Worm (Caenorhabditis elegans) whole organism, young adult: Measurements from ENCODE around the gene jmjd-3.3.

Source experiments
- F57A8.1 ChIP-seq: fragments of 200-800 bp; sonication (Bioruptor generic); optimal IDR thresholded peaks from 2 replicates; lab custom pipeline; 2018; ENCODE audit warnings: mild to moderate bottlenecking, missing genetic modification characterization, moderate library complexity, missing compliant biosample characterization
- T07F8.4 ChIP-seq: sonication (generic microtip); optimal IDR thresholded peaks from 2 replicates; lab custom pipeline; 2016; ENCODE audit warnings: mild to moderate bottlenecking, missing genetic modification characterization, moderate library complexity, missing compliant biosample characterization
- Y53F4B.3 ChIP-seq: fragments of 200-800 bp; sonication (Bioruptor generic); IDR thresholded peaks from 2 replicates; pipeline ENCODE4 v1.3.6; 2022; ENCODE audit warnings: missing genetic modification reagents, missing genetic modification characterization, missing compliant biosample characterization
- Y79H2A.3 ChIP-seq: fragments of 200-800 bp; sonication (Bioruptor generic); conservative IDR thresholded peaks from 2 replicates; pipeline ENCODE4 v1.3.6; 2022; ENCODE audit warnings: missing genetic modification reagents, missing genetic modification characterization, missing compliant biosample characterization
- cebp-2 ChIP-seq: fragments of 200-800 bp; sonication (Bioruptor generic); IDR thresholded peaks from 2 replicates; pipeline ENCODE4 v1.3.6; 2022; ENCODE audit warnings: missing genetic modification characterization, missing compliant biosample characterization
- gei-17 ChIP-seq: fragments of 200-800 bp; sonication (Bioruptor generic); optimal IDR thresholded peaks from 2 replicates; lab custom pipeline; 2018; ENCODE audit warnings: mild to moderate bottlenecking, missing genetic modification characterization, missing compliant biosample characterization
- rcor-1 ChIP-seq: fragments of 200-800 bp; sonication (Bioruptor generic); IDR thresholded peaks from 2 replicates; pipeline ENCODE4 v1.3.6; 2022; ENCODE audit warnings: missing genetic modification reagents, missing genetic modification characterization, missing compliant biosample characterization

DNA sequence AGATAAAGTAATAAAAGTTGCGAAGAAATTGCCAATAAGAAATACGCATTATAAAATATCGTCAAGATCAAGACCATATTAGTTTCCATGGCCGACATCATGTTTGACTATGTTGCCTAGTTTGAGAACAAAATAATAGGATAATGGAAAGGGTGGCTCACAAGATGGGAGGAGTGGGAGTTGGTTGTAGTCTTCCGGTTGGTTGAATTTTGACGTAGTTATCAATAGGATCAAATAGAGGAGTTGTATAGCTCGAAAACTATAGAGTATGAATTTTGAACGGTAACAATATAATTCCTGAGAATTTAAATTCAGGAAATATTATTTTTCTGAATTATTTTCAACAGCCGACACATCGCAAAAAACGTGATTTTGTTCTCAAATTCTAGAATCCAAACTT is 45.5 kb downstream of the jmjd-3.3 start, which contains the start of gene srd-50:
- TF ChIP-seq Y53F4B.3 (GFP tag; lab: Robert Waterston, UW) (no peak), Y79H2A.3 (GFP tag; lab: Robert Waterston, UW) (no peak), F57A8.1 (GFP tag; lab: Kevin White, UChicago) (no peak), rcor-1 (no peak), T07F8.4 (no peak), gei-17 (GFP tag; lab: Kevin White, UChicago) (no peak), cebp-2 (GFP tag; lab: Robert Waterston, UW) (no peak)
